Fruit fly (Drosophila melanogaster) whole organism: Measurements from ENCODE around the gene CG14325.

ENCODE experiments used
- CG8478 ChIP-seq: fragments of >200 bp; optimal IDR thresholded peaks from 2 replicates; lab custom pipeline; 2018; ENCODE audit warnings: inconsistent platforms
- Dll ChIP-seq: fragments of >200 bp; optimal IDR thresholded peaks from 2 replicates; lab custom pipeline; 2017
- EcR ChIP-seq, 2 experiments: fragments of >200 bp; optimal IDR thresholded peaks; 2 replicates each; lab custom pipeline; 2017; ENCODE audit warnings: missing biosample characterization in 2 of 2, missing genetic modification characterization in 2 of 2, missing genetic modification reagents in 2 of 2
- pan ChIP-seq: fragments of >200 bp; optimal IDR thresholded peaks from 2 replicates; lab custom pipeline; 2017
- psq ChIP-seq: fragments of >200 bp; optimal IDR thresholded peaks from 2 replicates; lab custom pipeline; 2017
- usp ChIP-seq: fragments of >200 bp; optimal IDR thresholded peaks from 2 replicates; lab custom pipeline; 2017; ENCODE audit warnings: missing biosample characterization, missing genetic modification characterization, mixed read lengths

CG14325 gene

dm6 chr3R:17618699-17619150 lies 8.2 kb upstream of the CG14325 start, which contains the start of the genes CG14324 and CG14326:
Gene CG14324 (minus strand): TSS chr3R:17618799.
Gene CG14326 (plus strand): TSS chr3R:17619100.
- TF ChIP-seq psq (lab: Kevin White, UChicago) (no peak), EcR (GFP tag; optimal IDR thresholded peaks at IDR 0.05; lab: Kevin White, UChicago) (peak in 1 of 2 experiments; percentile 13)

DNA sequence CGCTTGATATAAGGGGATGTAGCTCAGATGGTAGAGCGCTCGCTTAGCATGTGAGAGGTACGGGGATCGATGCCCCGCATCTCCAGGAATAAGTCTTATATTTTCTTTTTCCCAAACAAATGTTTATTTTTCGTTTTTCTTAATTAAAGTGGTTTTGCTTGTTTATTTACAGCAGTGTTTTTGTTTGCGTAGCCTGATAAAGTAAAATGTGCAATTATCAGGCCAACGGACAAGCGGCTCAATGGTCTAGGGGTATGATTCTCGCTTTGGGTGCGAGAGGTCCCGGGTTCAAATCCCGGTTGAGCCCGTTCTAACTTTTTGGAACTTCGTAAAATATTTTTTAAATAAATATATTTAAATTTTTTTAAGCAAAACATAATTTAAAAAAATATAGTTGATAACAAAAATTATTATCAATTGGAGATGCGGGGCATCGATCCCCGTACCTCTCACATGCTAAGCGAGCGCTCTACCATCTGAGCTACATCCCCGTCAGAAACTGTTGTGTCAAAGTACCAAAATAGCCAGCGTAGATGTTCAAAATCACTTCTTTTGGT lies 7.1 kb upstream of the CG14325 start:
- TF ChIP-seq psq (lab: Kevin White, UChicago) (no peak), EcR (GFP tag; optimal IDR thresholded peaks at IDR 0.05; lab: Kevin White, UChicago) (no peak), pan (lab: Kevin White, UChicago) (no peak), CG8478 (lab: Kevin White, UChicago) (no peak), Dll (no peak), usp (GFP tag; lab: Kevin White, UChicago) (no peak)

- TF ChIP-seq psq (lab: Kevin White, UChicago) = no peak
- TF ChIP-seq Dll = no peak
- TF ChIP-seq pan (lab: Kevin White, UChicago) = no peak
- TF ChIP-seq CG8478 (lab: Kevin White, UChicago) = no peak
- TF ChIP-seq usp (GFP tag; lab: Kevin White, UChicago) = no peak
- TF ChIP-seq EcR (GFP tag; optimal IDR thresholded peaks at IDR 0.05; lab: Kevin White, UChicago) = no peak
Measured at dm6 chr3R:17622062-17622766, 4.7 kb upstream of the CG14325 start, which contains the start of gene CG14323. Gene CG14323 (minus strand): TSS chr3R:17622112.

DNA sequence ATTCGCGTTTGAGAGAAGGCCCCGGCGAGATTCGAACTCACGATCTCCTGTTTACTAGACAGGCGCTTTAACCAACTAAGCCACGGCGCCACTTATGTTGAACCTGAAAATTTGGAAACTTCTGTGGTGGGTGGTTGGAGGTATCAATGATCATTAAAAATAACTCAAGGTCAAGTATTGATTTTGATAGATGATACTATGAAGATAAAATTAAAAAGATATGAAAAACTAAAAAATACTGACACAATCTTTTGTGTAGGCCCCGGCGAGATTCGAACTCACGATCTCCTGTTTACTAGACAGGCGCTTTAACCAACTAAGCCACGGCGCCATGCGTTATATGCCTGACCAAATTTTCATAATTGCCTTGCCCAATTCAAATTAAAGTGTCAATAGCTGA lies 2.4 kb upstream of the CG14325 start:
- TF ChIP-seq Dll = no peak
- no peak for TF ChIP-seq psq (lab: Kevin White, UChicago)
- no peak for TF ChIP-seq usp (GFP tag; lab: Kevin White, UChicago)
- TF ChIP-seq EcR (GFP tag; optimal IDR thresholded peaks at IDR 0.05; lab: Kevin White, UChicago) = no peak
- no peak for TF ChIP-seq CG8478 (lab: Kevin White, UChicago)
- TF ChIP-seq pan (lab: Kevin White, UChicago) = no peak

DNA sequence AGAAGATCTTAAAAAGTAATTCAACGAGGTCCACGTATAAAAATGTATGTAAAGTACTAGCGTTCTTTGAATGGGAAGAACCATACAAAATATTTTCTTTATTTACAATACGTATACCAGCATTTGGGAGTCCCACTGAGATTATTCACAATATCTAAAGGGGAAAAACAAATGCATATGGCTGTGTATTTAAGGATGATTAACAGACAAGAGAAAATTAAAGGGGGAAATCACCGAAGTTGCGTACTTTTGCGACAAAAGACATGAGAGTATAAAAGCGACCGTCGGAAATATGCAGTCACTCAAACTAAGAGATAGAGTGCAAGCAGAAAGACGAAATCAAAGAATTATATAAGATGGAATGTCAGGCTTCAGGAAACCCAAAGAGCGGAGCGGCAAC lies 2.0 kb upstream of the CG14325 start, which contains the start of gene AttD:
Gene AttD, plus strand, starts transcription at position 301 of the 400 bp plus-strand sequence.
- no peak for TF ChIP-seq pan (lab: Kevin White, UChicago)

dm6 chr3R:17630417-17630816 lies 3.5 kb downstream of the CG14325 start, which contains the start of gene CG43175:
Gene CG43175 (plus strand): TSS chr3R:17630717.
- TF ChIP-seq EcR (GFP tag; optimal IDR thresholded peaks at IDR 0.05; lab: Kevin White, UChicago) = no peak
- TF ChIP-seq usp (GFP tag; lab: Kevin White, UChicago) = no peak
- no peak for TF ChIP-seq pan (lab: Kevin White, UChicago)
- no peak for TF ChIP-seq psq (lab: Kevin White, UChicago)
- no peak for TF ChIP-seq CG8478 (lab: Kevin White, UChicago)
- no peak for TF ChIP-seq Dll

dm6 chr3R:17631176-17631865 lies 4.4 kb downstream of the CG14325 start:
- TF ChIP-seq pan (lab: Kevin White, UChicago) (no peak), psq (lab: Kevin White, UChicago) (no peak), Dll (no peak), EcR (GFP tag; optimal IDR thresholded peaks at IDR 0.05; lab: Kevin White, UChicago) (no peak), CG8478 (lab: Kevin White, UChicago) (no peak), usp (GFP tag; lab: Kevin White, UChicago) (no peak)

- TF ChIP-seq CG8478 (lab: Kevin White, UChicago) (no peak), pan (lab: Kevin White, UChicago) (no peak), psq (lab: Kevin White, UChicago) (no peak), Dll (no peak), usp (GFP tag; lab: Kevin White, UChicago) (no peak), EcR (GFP tag; optimal IDR thresholded peaks at IDR 0.05; lab: Kevin White, UChicago) (no peak)
Measured at dm6 chr3R:17644019-17644418, 17.1 kb downstream of the CG14325 start.

dm6 chr3R:17645239-17645638 lies 18.3 kb downstream of the CG14325 start:
- TF ChIP-seq CG8478 (lab: Kevin White, UChicago) (no peak), EcR (GFP tag; optimal IDR thresholded peaks at IDR 0.05; lab: Kevin White, UChicago) (no peak), psq (lab: Kevin White, UChicago) (no peak), usp (GFP tag; lab: Kevin White, UChicago) (no peak), pan (lab: Kevin White, UChicago) (no peak), Dll (no peak)

DNA sequence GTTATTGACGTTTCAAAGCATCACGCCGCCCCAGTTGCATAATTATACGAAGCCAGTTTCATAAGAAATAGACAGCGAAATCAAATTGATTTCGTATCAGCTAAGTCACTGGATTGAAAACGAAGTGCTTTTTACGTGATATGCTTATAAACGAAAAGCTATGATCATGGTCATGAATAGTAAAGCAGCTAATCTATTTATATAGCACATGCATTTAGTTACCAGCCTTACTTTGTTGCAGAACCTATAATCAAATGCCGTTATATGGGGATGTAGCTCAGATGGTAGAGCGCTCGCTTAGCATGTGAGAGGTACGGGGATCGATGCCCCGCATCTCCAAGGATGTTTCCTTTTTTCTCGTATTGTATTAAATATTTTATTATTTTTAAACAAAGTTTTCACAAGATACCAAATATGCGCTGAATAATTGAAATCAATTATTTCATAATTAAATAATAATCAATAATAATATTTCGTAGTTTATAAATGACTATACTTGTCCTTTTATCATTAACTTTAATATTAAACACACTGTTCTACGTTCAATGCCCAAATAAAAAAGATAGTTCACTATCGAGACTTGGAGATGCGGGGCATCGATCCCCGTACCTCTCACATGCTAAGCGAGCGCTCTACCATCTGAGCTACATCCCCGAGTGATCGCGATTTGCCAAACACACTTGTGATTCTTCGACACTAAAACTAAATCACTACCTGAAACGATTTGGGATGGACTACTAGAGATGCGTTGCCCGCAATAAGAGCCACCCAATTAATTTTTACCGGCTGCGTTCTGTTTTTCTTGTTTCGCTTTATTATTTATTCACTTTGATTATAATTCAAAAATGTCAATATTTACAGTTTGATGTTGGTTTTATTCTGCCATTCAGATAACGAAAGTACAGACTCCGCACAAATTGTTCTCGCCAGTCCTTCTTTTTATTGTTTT lies 19.4 kb downstream of the CG14325 start:
- TF ChIP-seq CG8478 (lab: Kevin White, UChicago) = no peak
- TF ChIP-seq psq (lab: Kevin White, UChicago) = no peak
- TF ChIP-seq usp (GFP tag; lab: Kevin White, UChicago) = no peak
- no peak for TF ChIP-seq Dll
- TF ChIP-seq pan (lab: Kevin White, UChicago) = no peak
- TF ChIP-seq EcR (GFP tag; optimal IDR thresholded peaks at IDR 0.05; lab: Kevin White, UChicago) = no peak
